Worm (Caenorhabditis elegans) whole organism, young adult: Measurements from ENCODE around the gene atic-1.

Source experiments
- F37B4.10 ChIP-seq: fragments of 200-800 bp; sonication (Bioruptor generic); IDR thresholded peaks from 2 replicates; pipeline ENCODE4 v1.3.6; 2022; ENCODE audit warnings: missing genetic modification characterization, missing compliant biosample characterization
- F52B5.7 ChIP-seq: sonication (generic microtip); optimal IDR thresholded peaks from 2 replicates; lab custom pipeline; 2016; ENCODE audit warnings: mild to moderate bottlenecking, missing genetic modification characterization, missing compliant biosample characterization
- ama-1 ChIP-seq, 3 experiments: fragments of 150-350 bp in 1 of 3; sonication (generic microtip) in 2 of 3; optimal IDR thresholded peaks; 2 replicates each; lab custom pipeline; 2014 to 2018; ENCODE audit warnings: missing biosample characterization in 2 of 3, missing genetic modification characterization in 2 of 3, missing genetic modification reagents in 2 of 3
- dpl-1 ChIP-seq: fragments of 150-350 bp; optimal IDR thresholded peaks from 2 replicates; lab custom pipeline; 2014; ENCODE audit warnings: missing biosample characterization, missing genetic modification reagents, missing genetic modification characterization
- hrde-1 ChIP-seq: sonication (generic microtip); optimal IDR thresholded peaks from 2 replicates; lab custom pipeline; 2016; ENCODE audit warnings: missing genetic modification characterization, mild to moderate bottlenecking, missing compliant biosample characterization, moderate library complexity, missing genotype, missing genetic modification reagents, borderline replicate concordance
- lir-1 ChIP-seq: fragments of 200-800 bp; sonication (Bioruptor generic); conservative IDR thresholded peaks from 2 replicates; pipeline ENCODE4 v1.3.6; 2022; ENCODE audit warnings: missing genetic modification reagents, missing genetic modification characterization, missing compliant biosample characterization
- mxl-1 ChIP-seq: sonication (generic microtip); optimal IDR thresholded peaks from 2 replicates; lab custom pipeline; 2016; ENCODE audit warnings: missing genetic modification characterization, missing compliant biosample characterization
- nhr-90 ChIP-seq: sonication (generic microtip); optimal IDR thresholded peaks from 2 replicates; lab custom pipeline; 2016; ENCODE audit warnings: missing genotype, mild to moderate bottlenecking, missing genetic modification characterization, missing compliant biosample characterization
- snpc-1.1 ChIP-seq: sonication (generic microtip); optimal IDR thresholded peaks from 2 replicates; lab custom pipeline; 2017; ENCODE audit warnings: missing genetic modification characterization, mild to moderate bottlenecking, missing compliant biosample characterization, antibody characterized with exemption, moderate library complexity, missing genotype, missing genetic modification reagents; ENCODE audit not compliant: insufficient read depth
- xnd-1 ChIP-seq: sonication (generic microtip); optimal IDR thresholded peaks from 2 replicates; lab custom pipeline; 2016; ENCODE audit warnings: missing genotype, missing genetic modification reagents, missing genetic modification characterization, missing compliant biosample characterization
- zim-3 ChIP-seq: sonication (generic microtip); optimal IDR thresholded peaks from 2 replicates; lab custom pipeline; 2017; ENCODE audit warnings: mild to moderate bottlenecking, missing genetic modification characterization, moderate library complexity, missing compliant biosample characterization

ce11 chrIV:7836491-7836890, 45.3 kb upstream of the atic-1 start:
- TF ChIP-seq ama-1 (optimal IDR thresholded peaks at IDR 0.05; lab: Kevin White, UChicago) = no peak
- no peak for TF ChIP-seq ama-1 (GFP tag; optimal IDR thresholded peaks at IDR 0.05; lab: Kevin White, UChicago)
- TF ChIP-seq hrde-1 (tag; lab: Kevin White, UChicago) = no peak
- TF ChIP-seq F52B5.7 (tag; lab: Kevin White, UChicago) = no peak
- no peak for TF ChIP-seq dpl-1 (GFP tag; lab: Kevin White, UChicago)
- TF ChIP-seq mxl-1 (tag; lab: Kevin White, UChicago) = no peak
- TF ChIP-seq nhr-90 (tag; lab: Kevin White, UChicago) = no peak
- TF ChIP-seq xnd-1 = no peak
- no peak for TF ChIP-seq zim-3
- no peak for TF ChIP-seq F37B4.10 (GFP tag; lab: Robert Waterston, UW)
- TF ChIP-seq lir-1 (GFP tag; lab: Robert Waterston, UW) = no peak
- TF ChIP-seq snpc-1.1 (tag; lab: Kevin White, UChicago) = no peak
